Worm (Caenorhabditis elegans) whole organism, late embryonic: Measurements from ENCODE around the gene F26G1.5.

Experiments
- C38D4.7 ChIP-seq: fragments of 200-800 bp; sonication (Bioruptor generic); optimal IDR thresholded peaks from 2 replicates; lab custom pipeline; 2018; ENCODE audit warnings: mild to moderate bottlenecking, missing genetic modification characterization, moderate library complexity, missing compliant biosample characterization
- K02D7.2 ChIP-seq: sonication (generic microtip); optimal IDR thresholded peaks from 2 replicates; lab custom pipeline; 2017; ENCODE audit warnings: mild to moderate bottlenecking, missing genetic modification characterization, missing compliant biosample characterization
- K09A11.1 ChIP-seq: sonication (generic microtip); optimal IDR thresholded peaks from 2 replicates; lab custom pipeline; 2017; ENCODE audit warnings: antibody characterized with exemption, mild to moderate bottlenecking, missing genetic modification characterization, missing compliant biosample characterization; ENCODE audit not compliant: insufficient read depth
- T23F11.4 ChIP-seq: fragments of 200-800 bp; sonication (Bioruptor generic); optimal IDR thresholded peaks from 2 replicates; lab custom pipeline; 2018; ENCODE audit warnings: mild to moderate bottlenecking, missing genetic modification characterization, missing compliant biosample characterization
- ahr-1 ChIP-seq: sonication (generic microtip); optimal IDR thresholded peaks from 2 replicates; lab custom pipeline; 2016; ENCODE audit warnings: missing genetic modification characterization, missing compliant biosample characterization
- ama-1 ChIP-seq: fragments of 150-350 bp; optimal IDR thresholded peaks from 2 replicates; lab custom pipeline; 2014
- ceh-2 ChIP-seq: sonication (generic microtip); optimal IDR thresholded peaks from 2 replicates; lab custom pipeline; 2016; ENCODE audit warnings: missing genotype, missing genetic modification characterization, missing compliant biosample characterization
- ceh-22 ChIP-seq: sonication (generic microtip); optimal IDR thresholded peaks from 2 replicates; lab custom pipeline; 2017; ENCODE audit warnings: missing biosample characterization, missing genetic modification characterization
- ceh-31 ChIP-seq: sonication (generic microtip); optimal IDR thresholded peaks from 2 replicates; lab custom pipeline; 2016; ENCODE audit warnings: missing genetic modification characterization, missing compliant biosample characterization
- ceh-34 ChIP-seq: sonication (generic microtip); optimal IDR thresholded peaks from 2 replicates; lab custom pipeline; 2016; ENCODE audit warnings: mild to moderate bottlenecking, missing genetic modification characterization, missing compliant biosample characterization
- ceh-45 ChIP-seq: fragments of 200-800 bp; sonication (Bioruptor generic); IDR thresholded peaks from 2 replicates; pipeline ENCODE4 v1.3.6; 2022; ENCODE audit warnings: missing genetic modification reagents, missing genetic modification characterization, missing compliant biosample characterization
- ceh-48 ChIP-seq: sonication (generic microtip); optimal IDR thresholded peaks from 2 replicates; lab custom pipeline; 2016; ENCODE audit warnings: missing genetic modification characterization, inconsistent platforms, missing compliant biosample characterization
- ceh-6 ChIP-seq: fragments of 200-800 bp; sonication (Bioruptor generic); optimal IDR thresholded peaks from 2 replicates; lab custom pipeline; 2018; ENCODE audit warnings: mild to moderate bottlenecking, missing genetic modification characterization, missing compliant biosample characterization
- ceh-9 ChIP-seq: sonication (generic microtip); optimal IDR thresholded peaks from 2 replicates; lab custom pipeline; 2016; ENCODE audit warnings: mild to moderate bottlenecking, missing genetic modification characterization, inconsistent platforms, missing compliant biosample characterization
- dmd-4 ChIP-seq: sonication (generic microtip); optimal IDR thresholded peaks from 2 replicates; lab custom pipeline; 2016; ENCODE audit warnings: borderline replicate concordance, missing genetic modification characterization, missing compliant biosample characterization
- elt-2 ChIP-seq: sonication (generic microtip); optimal IDR thresholded peaks from 2 replicates; lab custom pipeline; 2016; ENCODE audit warnings: missing genetic modification reagents, missing genetic modification characterization, missing compliant biosample characterization
- elt-4 ChIP-seq: sonication (generic microtip); optimal IDR thresholded peaks from 2 replicates; lab custom pipeline; 2016; ENCODE audit warnings: missing genetic modification characterization, missing compliant biosample characterization
- eyg-1 ChIP-seq: sonication (generic microtip); optimal IDR thresholded peaks from 2 replicates; lab custom pipeline; 2016; ENCODE audit warnings: missing genotype, missing genetic modification characterization, missing compliant biosample characterization
- fax-1 ChIP-seq: sonication (generic microtip); optimal IDR thresholded peaks from 2 replicates; lab custom pipeline; 2016; ENCODE audit warnings: missing genotype, missing genetic modification characterization, missing compliant biosample characterization
- fkh-10 ChIP-seq: fragments of 150-350 bp; optimal IDR thresholded peaks from 2 replicates; lab custom pipeline; 2014; ENCODE audit warnings: missing biosample characterization, missing genetic modification reagents, missing genetic modification characterization
- fkh-6 ChIP-seq: sonication (generic microtip); optimal IDR thresholded peaks from 2 replicates; lab custom pipeline; 2016; ENCODE audit warnings: missing genetic modification characterization, missing compliant biosample characterization
- gmeb-2 ChIP-seq: sonication (generic microtip); optimal IDR thresholded peaks from 2 replicates; lab custom pipeline; 2016; ENCODE audit warnings: missing genetic modification characterization, inconsistent platforms, missing compliant biosample characterization
- hlh-13 ChIP-seq: fragments of 200-800 bp; sonication (Bioruptor generic); optimal IDR thresholded peaks from 2 replicates; lab custom pipeline; 2018; ENCODE audit warnings: mild to moderate bottlenecking, missing genetic modification characterization, missing compliant biosample characterization
- hlh-15 ChIP-seq: sonication (generic microtip); optimal IDR thresholded peaks from 2 replicates; lab custom pipeline; 2016; ENCODE audit warnings: missing genetic modification characterization, missing compliant biosample characterization
- hlh-6 ChIP-seq: sonication (generic microtip); optimal IDR thresholded peaks from 2 replicates; lab custom pipeline; 2016; ENCODE audit warnings: missing genotype, missing genetic modification characterization, missing compliant biosample characterization
- hlh-8 ChIP-seq: sonication (generic microtip); optimal IDR thresholded peaks from 2 replicates; lab custom pipeline; 2016; ENCODE audit warnings: missing genotype, missing genetic modification characterization, missing compliant biosample characterization
- lin-11 ChIP-seq: fragments of 200-800 bp; sonication (Bioruptor generic); optimal IDR thresholded peaks from 2 replicates; lab custom pipeline; 2018; ENCODE audit warnings: mild to moderate bottlenecking, missing genetic modification characterization, missing compliant biosample characterization
- mec-3 ChIP-seq: sonication (generic microtip); optimal IDR thresholded peaks from 2 replicates; lab custom pipeline; 2016; ENCODE audit warnings: borderline replicate concordance, missing genetic modification characterization, missing compliant biosample characterization
- nfya-1 ChIP-seq: sonication (generic microtip); optimal IDR thresholded peaks from 2 replicates; lab custom pipeline; 2017; ENCODE audit warnings: missing genetic modification characterization, mild to moderate bottlenecking, missing compliant biosample characterization, antibody characterized with exemption, moderate library complexity
- nhr-11 ChIP-seq: fragments of 150-350 bp; optimal IDR thresholded peaks from 2 replicates; lab custom pipeline; 2014; ENCODE audit warnings: missing biosample characterization, missing genetic modification characterization
- nhr-232 ChIP-seq: sonication (generic microtip); optimal IDR thresholded peaks from 2 replicates; lab custom pipeline; 2016; ENCODE audit warnings: missing genetic modification characterization, missing compliant biosample characterization
- odd-2 ChIP-seq: sonication (generic microtip); optimal IDR thresholded peaks from 2 replicates; lab custom pipeline; 2017; ENCODE audit warnings: antibody characterized with exemption, mild to moderate bottlenecking, missing genetic modification characterization, missing compliant biosample characterization
- pag-3 ChIP-seq: sonication (generic microtip); optimal IDR thresholded peaks from 2 replicates; lab custom pipeline; 2016; ENCODE audit warnings: missing compliant biosample characterization, missing genetic modification characterization, borderline replicate concordance
- pat-9 ChIP-seq: fragments of 200-800 bp; sonication (Bioruptor generic); optimal IDR thresholded peaks from 2 replicates; lab custom pipeline; 2018; ENCODE audit warnings: mild to moderate bottlenecking, missing genetic modification characterization, moderate library complexity, missing compliant biosample characterization
- pha-2 ChIP-seq: sonication (generic microtip); optimal IDR thresholded peaks from 2 replicates; lab custom pipeline; 2017; ENCODE audit warnings: mild to moderate bottlenecking, missing genetic modification characterization, missing compliant biosample characterization
- pha-4 ChIP-seq: fragments of 150-350 bp; optimal IDR thresholded peaks from 2 replicates; lab custom pipeline; 2018; ENCODE audit warnings: missing biosample characterization, missing genetic modification reagents, missing genetic modification characterization
- pqm-1 ChIP-seq: sonication (generic microtip); optimal IDR thresholded peaks from 2 replicates; lab custom pipeline; 2016; ENCODE audit warnings: missing genetic modification characterization, missing compliant biosample characterization
- pros-1 ChIP-seq: fragments of 150-350 bp; optimal IDR thresholded peaks from 2 replicates; lab custom pipeline; 2014; ENCODE audit warnings: missing biosample characterization, missing genetic modification reagents, missing genetic modification characterization
- sdc-2 ChIP-seq: sonication (generic microtip); optimal IDR thresholded peaks from 2 replicates; lab custom pipeline; 2016; ENCODE audit warnings: missing genotype, missing genetic modification characterization, missing compliant biosample characterization
- sox-2 ChIP-seq: fragments of 200-800 bp; sonication (Bioruptor generic); IDR thresholded peaks from 2 replicates; pipeline ENCODE4 v1.3.6; 2022; ENCODE audit warnings: missing genetic modification reagents, missing genetic modification characterization, missing compliant biosample characterization
- sox-4 ChIP-seq: sonication (generic microtip); optimal IDR thresholded peaks from 2 replicates; lab custom pipeline; 2017; ENCODE audit warnings: mild to moderate bottlenecking, missing genetic modification characterization, inconsistent platforms, missing compliant biosample characterization
- syd-9 ChIP-seq: sonication (generic microtip); optimal IDR thresholded peaks from 2 replicates; lab custom pipeline; 2016; ENCODE audit warnings: mild to moderate bottlenecking, missing genetic modification characterization, moderate library complexity, missing compliant biosample characterization
- tbx-2 ChIP-seq: sonication (generic microtip); optimal IDR thresholded peaks from 2 replicates; lab custom pipeline; 2016; ENCODE audit warnings: missing genetic modification characterization, missing compliant biosample characterization
- tbx-7 ChIP-seq: sonication (generic microtip); optimal IDR thresholded peaks from 2 replicates; lab custom pipeline; 2016; ENCODE audit warnings: missing genotype, missing genetic modification characterization, missing compliant biosample characterization
- ttx-3 ChIP-seq: sonication (generic microtip); optimal IDR thresholded peaks from 2 replicates; lab custom pipeline; 2016; ENCODE audit warnings: missing genetic modification reagents, missing genetic modification characterization, missing compliant biosample characterization
- unc-3 ChIP-seq, 2 experiments: fragments of 200-800 bp in 1 of 2; sonication (Bioruptor generic) in 1 of 2; sonication (generic microtip) in 1 of 2; conservative IDR thresholded peaks in 1 of 2; optimal IDR thresholded peaks in 1 of 2; 2 replicates each; pipeline versions ENCODE4 v1.3.6 to Lab custom; 2016 to 2022; ENCODE audit warnings: missing compliant biosample characterization in 2 of 2, missing genetic modification characterization in 2 of 2, missing genetic modification reagents in 1 of 2

F26G1.5 gene

ce11 chrII:4739984-4740462, 31.2 kb downstream of the F26G1.5 start, which contains the start of gene eas-1 (continued):
- peak; percentile 46 for TF ChIP-seq pqm-1 (tag; lab: Kevin White, UChicago)
- TF ChIP-seq lin-11 (tag; lab: Kevin White, UChicago), result no peak
- TF ChIP-seq K02D7.2 (tag; lab: Kevin White, UChicago), result no peak
- TF ChIP-seq hlh-13 (GFP tag; lab: Kevin White, UChicago), result no peak
- peak; percentile 24 for TF ChIP-seq ceh-34
- TF ChIP-seq gmeb-2, result no peak
- peak; percentile 64 for TF ChIP-seq eyg-1 (tag; lab: Kevin White, UChicago)
- peak; percentile 9 for TF ChIP-seq ttx-3
- no peak for TF ChIP-seq ceh-9 (tag; lab: Kevin White, UChicago)
- no peak for TF ChIP-seq fax-1 (tag; lab: Kevin White, UChicago)
- no peak for TF ChIP-seq ceh-22 (tag; lab: Kevin White, UChicago)
- no peak for TF ChIP-seq syd-9 (tag; lab: Kevin White, UChicago)
- TF ChIP-seq ceh-45, result no peak
- TF ChIP-seq hlh-15 (tag; lab: Kevin White, UChicago), result peak; percentile 13
- TF ChIP-seq odd-2 (tag; lab: Kevin White, UChicago), result no peak
- TF ChIP-seq dmd-4 (tag; lab: Kevin White, UChicago), result no peak
- TF ChIP-seq sox-4 (tag; lab: Kevin White, UChicago), result no peak
- no peak for TF ChIP-seq C38D4.7 (GFP tag; lab: Kevin White, UChicago)
- TF ChIP-seq ama-1, result no peak
- no peak for TF ChIP-seq K09A11.1 (tag; lab: Kevin White, UChicago)
- peak; percentile 77 for TF ChIP-seq mec-3 (tag; lab: Kevin White, UChicago)
- no peak for TF ChIP-seq T23F11.4 (GFP tag; lab: Kevin White, UChicago)
- no peak for TF ChIP-seq ceh-48 (tag; lab: Kevin White, UChicago)
- TF ChIP-seq elt-4 (tag; lab: Kevin White, UChicago), result no peak
- TF ChIP-seq ceh-31 (tag; lab: Kevin White, UChicago), result peak; percentile 96
- peak; percentile 34 for TF ChIP-seq fkh-6 (tag; lab: Kevin White, UChicago)
- TF ChIP-seq elt-2 (tag; lab: Kevin White, UChicago), result peak; percentile 92
- TF ChIP-seq hlh-6, result no peak
- peak; percentile 1 for TF ChIP-seq sdc-2 (tag; lab: Kevin White, UChicago)
- no peak for TF ChIP-seq sox-2 (GFP tag; lab: Robert Waterston, UW)
- no peak for TF ChIP-seq nhr-11 (tag; lab: Kevin White, UChicago)
- TF ChIP-seq nhr-232, result no peak
- peak; percentile 89 for TF ChIP-seq ceh-2
- TF ChIP-seq pros-1 (tag; lab: Kevin White, UChicago), result no peak
- peak; percentile 93 for TF ChIP-seq tbx-7 (tag; lab: Kevin White, UChicago)

ce11 chrII:4737348-4737747, 33.8 kb downstream of the F26G1.5 start, which contains the start of gene ctsa-1.1:
Gene ctsa-1.1, plus strand, starts transcription at chrII:4737648.
- TF ChIP-seq pha-2 (tag; lab: Kevin White, UChicago), result no peak
- TF ChIP-seq hlh-8 (tag; lab: Kevin White, UChicago), result no peak
- no peak for TF ChIP-seq pag-3 (tag; lab: Kevin White, UChicago)
- no peak for TF ChIP-seq tbx-2 (tag; lab: Kevin White, UChicago)
- TF ChIP-seq nfya-1 (tag; lab: Kevin White, UChicago), result no peak
- TF ChIP-seq lin-11 (tag; lab: Kevin White, UChicago), result no peak
- no peak for TF ChIP-seq nhr-232
- no peak for TF ChIP-seq pat-9 (tag; lab: Kevin White, UChicago)
- TF ChIP-seq ahr-1 (tag; lab: Kevin White, UChicago), result no peak
- no peak for TF ChIP-seq ceh-6 (GFP tag; lab: Kevin White, UChicago)
- TF ChIP-seq unc-3 (GFP tag; conservative IDR thresholded peaks at IDR 0.05; lab: Robert Waterston, UW), result no peak
- no peak for TF ChIP-seq unc-3 (tag; optimal IDR thresholded peaks at IDR 0.05; lab: Kevin White, UChicago)
- no peak for TF ChIP-seq ceh-48 (tag; lab: Kevin White, UChicago)
- TF ChIP-seq pros-1 (tag; lab: Kevin White, UChicago), result no peak
- TF ChIP-seq gmeb-2, result no peak
- TF ChIP-seq T23F11.4 (GFP tag; lab: Kevin White, UChicago), result no peak
- no peak for TF ChIP-seq fax-1 (tag; lab: Kevin White, UChicago)
- no peak for TF ChIP-seq mec-3 (tag; lab: Kevin White, UChicago)
- TF ChIP-seq fkh-10, result no peak
- TF ChIP-seq odd-2 (tag; lab: Kevin White, UChicago), result no peak
- TF ChIP-seq pha-4 (tag; lab: Kevin White, UChicago), result no peak
